Fruit fly (Drosophila melanogaster) S2 (cell line): ENCODE measurements around the gene CG43273.

Experiments used
- CG8478 ChIP-seq: fragments of >200 bp; optimal IDR thresholded peaks from 2 replicates; lab custom pipeline; 2018
- CTCF ChIP-seq, 2 experiments: fragments of >200 bp; optimal IDR thresholded peaks; 2 replicates each; lab custom pipeline; 2018

CG43273 gene

DNA sequence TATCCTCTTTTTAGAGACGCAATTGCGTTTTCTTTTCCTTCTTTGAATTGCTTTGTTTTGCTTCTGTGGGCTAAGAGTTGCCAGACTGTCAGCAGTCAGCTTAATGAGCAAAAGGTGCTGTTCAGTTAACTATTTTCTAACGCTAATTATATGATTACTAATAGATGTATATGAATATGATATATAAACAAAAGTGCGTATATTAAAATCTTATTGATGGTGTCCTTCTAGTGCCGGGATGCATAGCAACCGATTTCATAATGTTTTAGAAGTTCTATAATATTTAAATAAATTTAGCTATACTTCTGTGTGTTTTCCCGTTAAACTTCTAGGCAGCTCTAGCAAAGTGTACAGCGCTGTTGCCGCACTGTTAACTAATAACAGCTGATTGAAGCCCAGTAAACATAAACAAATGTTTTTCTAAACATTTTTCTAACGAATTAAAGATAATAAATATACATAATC is at the start of gene CG43273, which contains the start of gene Kaz:
Gene CG43273 (plus strand): TSS at position 415 of the 465 bp plus-strand sequence.
Gene Kaz (minus strand): TSS at position 73 of the 465 bp plus-strand sequence.
- peak in 1 of 2 experiments; percentile 10 for TF ChIP-seq CTCF (optimal IDR thresholded peaks at IDR 0.05; lab: Kevin White, UChicago)
- no peak for TF ChIP-seq CG8478

DNA sequence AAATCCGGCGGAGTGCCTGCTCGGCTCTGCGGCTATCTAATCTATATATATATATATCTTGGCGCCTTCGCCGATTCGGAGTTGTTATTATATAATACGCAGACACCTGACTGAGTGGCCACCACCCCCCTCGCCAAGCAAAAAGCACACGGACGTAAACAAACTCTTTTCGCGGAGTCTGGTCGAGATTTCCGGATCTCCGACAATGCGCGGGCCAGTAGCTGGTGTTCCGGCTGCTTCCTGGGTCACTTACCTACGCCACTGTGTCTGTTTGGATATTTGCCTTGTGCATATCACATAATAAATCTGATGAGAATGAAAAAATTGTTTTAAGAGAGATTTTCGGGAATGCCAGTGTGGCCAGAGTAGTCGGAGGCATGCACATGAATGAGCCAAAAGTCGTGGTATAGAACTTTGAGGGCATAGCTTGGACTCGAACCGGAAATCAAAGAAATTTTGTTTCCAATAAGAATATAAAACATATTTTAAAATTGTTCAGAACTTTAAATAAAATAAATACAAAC is 43.0 kb upstream of the CG43273 start, which contains the start of gene CG5805:
Gene CG5805 (minus strand): TSS at position 380 of the 524 bp plus-strand sequence.
- TF ChIP-seq CG8478, result no peak
- no peak for TF ChIP-seq CTCF (optimal IDR thresholded peaks at IDR 0.05; lab: Kevin White, UChicago)

DNA sequence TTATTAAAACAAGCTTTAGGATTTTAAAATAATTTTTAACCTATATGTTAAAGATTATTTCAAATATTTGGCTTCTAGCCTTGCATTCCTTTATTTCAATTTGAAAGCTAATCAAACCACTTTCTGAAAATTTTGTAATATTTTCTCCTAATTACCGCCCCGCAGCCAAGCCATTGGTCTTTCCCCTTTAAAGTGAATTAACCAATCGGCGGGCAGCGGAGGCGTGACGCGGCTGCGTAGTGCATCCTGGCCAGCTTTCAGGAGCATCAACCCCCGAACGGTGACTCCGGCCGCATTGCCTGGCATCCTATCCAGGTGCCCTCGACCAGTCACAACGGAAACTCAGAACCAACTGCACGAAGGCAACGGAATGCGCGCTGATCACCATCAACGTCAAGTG is 42.4 kb upstream of the CG43273 start, which contains the start of gene Ets96B:
Gene Ets96B (plus strand): TSS at position 321 of the 400 bp plus-strand sequence.
- TF ChIP-seq CG8478 (no peak), CTCF (optimal IDR thresholded peaks at IDR 0.05; lab: Kevin White, UChicago) (no peak)

DNA sequence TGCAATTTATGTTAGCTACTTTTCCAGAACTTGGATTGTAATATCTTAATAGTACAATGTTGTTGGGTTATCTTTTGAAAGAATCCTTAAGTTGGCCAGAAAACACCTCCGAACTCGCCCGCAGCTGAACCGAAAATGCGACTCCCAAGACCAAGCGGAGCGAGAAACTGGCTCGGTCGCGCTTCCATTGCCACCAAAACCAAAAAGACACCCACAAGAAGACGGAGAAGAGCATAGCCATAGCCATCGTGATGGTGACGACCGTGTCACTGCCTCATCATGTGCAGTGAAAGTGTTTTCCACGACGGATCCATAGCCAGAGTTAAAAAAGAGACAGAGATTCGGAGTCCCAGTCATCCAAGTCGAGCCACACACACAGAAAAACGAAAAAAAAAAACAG is 40.1 kb upstream of the CG43273 start, which contains the start of gene CG13634:
Gene CG13634 (minus strand): TSS at position 101 of the 400 bp plus-strand sequence.
- no peak for TF ChIP-seq CTCF (optimal IDR thresholded peaks at IDR 0.05; lab: Kevin White, UChicago)
- TF ChIP-seq CG8478, result no peak

DNA sequence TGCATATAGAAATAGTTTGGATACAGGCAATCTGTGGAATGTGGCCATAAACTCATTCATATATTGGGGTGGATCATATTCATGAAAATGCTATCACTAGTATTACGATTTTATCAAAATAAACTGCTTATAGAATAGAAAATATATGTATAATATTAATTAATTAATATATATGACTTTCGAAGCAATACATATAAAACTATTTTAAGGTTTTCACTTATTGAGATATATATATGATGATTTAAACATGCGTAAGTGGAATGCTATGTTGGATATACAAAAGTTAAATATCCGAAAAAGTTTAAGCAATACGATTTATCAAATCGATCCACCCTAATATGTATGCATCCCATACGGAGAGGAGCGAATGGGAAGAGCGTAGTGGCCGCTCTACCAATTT is 31.5 kb upstream of the CG43273 start:
- TF ChIP-seq CG8478, result no peak
- no peak for TF ChIP-seq CTCF (optimal IDR thresholded peaks at IDR 0.05; lab: Kevin White, UChicago)

DNA sequence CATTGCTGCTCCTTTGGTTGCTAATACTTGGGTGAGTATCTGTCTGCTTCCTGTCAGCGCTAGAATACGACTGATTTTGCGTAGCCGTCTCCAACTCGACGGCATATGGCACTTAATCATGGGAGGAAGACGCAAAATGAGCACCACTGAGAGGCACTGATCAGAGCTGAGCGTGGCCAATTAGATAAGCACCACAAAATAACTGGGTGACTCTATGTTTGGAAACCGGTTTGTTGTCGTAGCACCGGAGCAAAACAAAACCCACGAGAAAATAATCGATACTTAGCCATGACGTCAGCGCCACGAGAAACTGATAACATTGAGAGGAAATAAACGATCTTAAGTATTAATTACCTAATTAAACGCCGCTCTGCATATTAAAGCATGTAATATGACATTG is 30.6 kb upstream of the CG43273 start, which contains the start of gene Ude:
Gene Ude (minus strand): TSS at position 166 of the 400 bp plus-strand sequence.
- TF ChIP-seq CTCF (optimal IDR thresholded peaks at IDR 0.05; lab: Kevin White, UChicago), result no peak
- TF ChIP-seq CG8478, result no peak

DNA sequence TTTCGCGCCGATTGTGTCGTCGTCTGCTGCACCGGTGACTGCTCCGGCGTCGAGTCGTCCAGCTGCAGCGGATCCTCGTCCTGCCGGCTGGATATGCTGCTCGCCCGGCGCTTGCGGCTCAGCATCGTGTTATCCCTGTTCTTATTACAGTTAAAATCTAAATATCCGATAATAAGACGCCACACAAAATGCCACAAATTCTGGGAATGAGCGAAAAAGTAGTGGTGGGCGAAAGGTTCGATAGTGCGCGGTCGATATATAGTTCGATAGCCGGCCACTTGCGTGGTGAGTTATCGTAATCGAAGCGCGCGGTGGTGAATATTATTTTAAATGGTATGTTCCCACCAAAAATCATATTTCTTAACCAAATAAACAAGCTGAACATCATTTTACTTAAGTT is 25.1 kb upstream of the CG43273 start, which contains the start of gene polybromo:
Gene polybromo (minus strand): TSS at position 212 of the 400 bp plus-strand sequence.
- no peak for TF ChIP-seq CG8478
- TF ChIP-seq CTCF (optimal IDR thresholded peaks at IDR 0.05; lab: Kevin White, UChicago), result no peak

DNA sequence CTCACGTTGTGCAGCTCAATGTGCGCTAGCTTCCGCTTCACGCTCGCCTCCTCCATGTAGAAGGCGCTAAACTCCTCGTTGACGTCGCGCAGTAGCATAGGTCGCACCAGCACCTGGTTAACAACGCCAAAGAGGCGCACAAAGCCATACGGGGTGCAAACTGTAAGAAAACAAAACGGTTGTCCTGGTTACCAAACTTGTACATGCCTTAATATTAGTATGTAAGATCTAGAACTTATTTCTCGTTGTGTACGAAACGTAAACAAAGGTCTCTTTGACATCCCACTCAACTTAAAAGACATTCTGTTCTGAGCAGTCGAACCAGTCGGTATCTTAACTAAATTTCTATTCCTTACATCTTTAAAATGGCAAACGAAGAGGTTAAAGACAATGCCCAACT is 22.8 kb upstream of the CG43273 start, which contains the start of gene CG6980:
Gene CG6980 (plus strand): TSS at position 301 of the 400 bp plus-strand sequence.
- TF ChIP-seq CTCF (optimal IDR thresholded peaks at IDR 0.05; lab: Kevin White, UChicago) (no peak), CG8478 (no peak)

DNA sequence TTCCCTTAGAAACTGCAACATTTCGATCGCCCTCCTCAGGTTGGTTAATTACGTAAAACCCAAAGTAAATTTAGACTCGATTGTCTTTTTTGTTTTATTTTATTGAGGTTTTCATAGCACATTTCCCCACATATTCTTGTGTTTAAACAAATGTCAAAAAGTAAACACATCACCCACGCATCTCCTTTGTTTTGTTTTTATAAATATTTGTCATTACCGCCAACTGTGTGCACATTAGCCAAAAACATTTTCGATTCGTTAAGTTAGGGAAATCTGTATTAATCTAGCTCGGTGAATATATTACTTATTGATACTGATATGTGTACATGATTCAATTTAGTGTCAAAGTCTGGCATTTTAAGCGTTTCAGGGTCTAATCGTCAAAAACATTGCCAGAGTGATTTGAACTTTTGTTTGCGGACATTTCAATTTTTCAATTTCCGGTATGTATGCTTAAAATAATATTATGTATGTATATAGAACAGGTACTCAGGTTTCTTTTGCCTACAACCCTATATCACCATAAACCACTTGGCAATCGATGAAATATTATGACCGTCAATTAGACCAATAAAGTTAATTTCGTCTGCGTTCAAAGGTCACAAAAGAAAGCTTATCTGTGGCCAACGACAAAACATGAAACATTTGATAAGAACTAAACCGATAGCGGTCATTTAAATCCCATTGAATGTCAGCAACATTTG is 20.4 kb upstream of the CG43273 start:
- TF ChIP-seq CG8478, result no peak
- TF ChIP-seq CTCF (optimal IDR thresholded peaks at IDR 0.05; lab: Kevin White, UChicago), result no peak

DNA sequence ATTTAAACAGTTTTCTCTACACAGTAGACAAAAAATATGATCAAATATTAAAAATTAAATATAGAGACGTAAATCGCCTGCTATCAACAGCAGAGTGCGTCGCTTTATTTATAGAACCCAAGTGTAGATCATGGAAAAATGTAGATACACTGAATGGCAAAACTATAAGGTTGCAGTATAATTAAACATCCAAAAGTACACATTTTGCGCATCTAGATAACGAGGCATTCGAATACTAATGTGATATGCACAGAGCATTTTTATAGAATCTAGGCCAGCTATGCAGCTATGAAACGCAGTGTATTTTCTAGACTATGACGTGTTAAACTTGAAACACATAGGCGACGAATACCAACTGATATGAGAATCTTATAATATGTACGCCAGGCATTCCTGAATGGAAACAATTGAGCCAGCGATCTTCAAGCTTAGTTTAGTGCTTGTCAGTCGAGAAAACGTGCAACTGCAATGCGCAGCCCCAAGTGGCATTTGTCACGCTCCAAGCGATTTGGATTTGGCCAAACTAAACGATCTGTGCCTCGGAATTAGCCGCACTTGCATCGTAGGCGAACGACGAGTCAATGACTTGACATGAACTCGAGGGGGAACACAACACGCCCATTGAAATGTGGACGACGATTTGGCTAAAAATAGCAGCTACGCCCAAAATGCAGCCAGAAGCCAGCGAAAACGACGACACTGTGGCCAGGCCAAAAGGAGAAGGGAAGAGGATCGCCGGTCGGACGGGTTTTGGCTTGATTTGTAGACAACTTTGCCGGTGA is 19.1 kb upstream of the CG43273 start:
- no peak for TF ChIP-seq CG8478
- no peak for TF ChIP-seq CTCF (optimal IDR thresholded peaks at IDR 0.05; lab: Kevin White, UChicago)

DNA sequence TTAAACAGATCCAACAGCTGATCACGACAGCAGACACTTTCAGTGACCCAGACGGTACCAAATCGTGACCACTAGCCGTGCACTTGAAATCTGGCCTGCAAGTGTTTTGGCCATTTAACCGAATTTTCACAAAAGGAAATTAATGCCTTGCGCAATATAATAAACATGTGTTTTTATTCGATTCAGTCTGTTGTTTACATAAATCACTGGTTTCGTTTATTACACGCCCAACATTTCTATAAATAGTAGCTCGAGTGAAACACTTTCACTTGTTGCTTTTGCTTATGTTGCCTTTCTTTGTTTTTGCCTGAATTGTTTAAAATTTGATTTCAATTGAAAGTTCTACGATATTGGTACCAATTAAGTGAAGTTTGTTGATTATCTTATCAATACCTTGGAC is 17.7 kb upstream of the CG43273 start:
- TF ChIP-seq CG8478, result no peak
- TF ChIP-seq CTCF (optimal IDR thresholded peaks at IDR 0.05; lab: Kevin White, UChicago), result no peak

DNA sequence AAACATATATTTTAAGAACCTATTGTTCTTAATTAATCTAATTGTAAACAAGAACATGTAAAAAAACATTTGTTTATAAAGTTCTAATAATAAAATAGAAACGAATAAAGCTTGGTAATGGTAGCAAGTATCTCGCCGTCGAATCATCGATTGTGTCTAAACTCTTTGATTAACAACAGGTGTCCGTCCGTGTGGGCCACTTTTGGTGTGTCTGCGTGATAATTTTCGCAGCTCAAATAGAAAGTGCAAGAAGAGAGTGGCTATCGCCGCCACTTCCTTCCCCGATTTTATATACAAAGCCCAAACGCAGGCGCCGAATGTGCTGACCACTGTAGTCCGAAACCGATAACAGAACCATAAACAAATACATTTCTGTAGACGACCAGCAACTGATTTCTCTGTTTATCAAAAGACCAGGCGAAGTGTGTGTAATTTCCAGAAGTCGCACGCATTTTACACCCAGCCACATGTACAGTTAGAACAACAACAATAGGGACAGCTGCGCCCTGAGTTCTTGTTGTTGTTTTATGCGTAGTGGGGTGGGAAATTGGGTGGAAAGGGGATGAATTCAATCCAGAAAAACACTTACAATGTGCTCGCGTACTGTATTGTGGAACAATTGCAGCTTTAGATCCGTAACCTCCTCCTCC is 17.0 kb upstream of the CG43273 start:
- TF ChIP-seq CG8478 (no peak), CTCF (optimal IDR thresholded peaks at IDR 0.05; lab: Kevin White, UChicago) (no peak)

DNA sequence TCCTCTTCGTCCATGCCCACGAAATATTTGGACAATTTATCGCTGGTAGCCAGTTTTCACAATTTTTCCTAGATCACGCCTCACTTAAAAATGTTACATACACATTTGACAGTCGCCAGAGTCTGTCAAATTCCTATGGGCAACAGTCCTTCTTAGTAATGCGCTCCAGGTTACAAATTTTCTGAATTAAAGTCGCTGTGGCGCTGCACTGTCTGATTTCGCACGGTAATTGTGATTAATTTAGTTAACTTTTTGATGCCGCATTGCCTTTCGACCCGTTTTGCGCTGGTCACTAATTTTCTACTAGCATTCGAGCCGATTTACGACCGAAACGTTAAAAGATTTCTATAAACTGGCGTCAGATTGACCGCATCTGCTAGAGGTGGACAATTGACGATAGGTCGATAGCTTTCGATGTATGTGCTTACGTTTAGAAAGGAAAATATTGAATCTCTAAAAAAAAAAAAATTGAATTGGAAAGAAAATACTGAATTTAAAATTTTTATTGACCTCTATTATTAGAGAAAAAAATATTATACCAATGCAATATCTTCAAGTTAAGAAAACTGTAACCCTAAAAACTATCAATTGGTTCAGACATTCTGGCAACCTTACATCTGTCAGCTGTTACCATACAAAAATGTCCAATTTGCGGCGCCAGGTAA is 16.3 kb upstream of the CG43273 start, which contains the start of the genes lili and CG34150:
Gene lili (minus strand): TSS at position 376 of the 665 bp plus-strand sequence.
Gene CG34150 (plus strand): TSS at position 626 of the 665 bp plus-strand sequence.
- TF ChIP-seq CG8478 (no peak), CTCF (optimal IDR thresholded peaks at IDR 0.05; lab: Kevin White, UChicago) (no peak)
